Fruit fly (Drosophila melanogaster) whole organism, pupa: Measurements from ENCODE around the gene CG4995.

Experiments
- CG12605 ChIP-seq: fragments of 200-800 bp; sonication (Bioruptor generic); IDR thresholded peaks from 2 replicates; pipeline ENCODE4 v1.3.6; 2022; ENCODE audit warnings: missing biosample characterization, missing genetic modification characterization
- CG8159 ChIP-seq: fragments of 200-800 bp; sonication (Bioruptor generic); optimal IDR thresholded peaks from 3 replicates; lab custom pipeline; 2018; ENCODE audit warnings: missing biosample characterization, mild to moderate bottlenecking, missing genetic modification characterization, moderate library complexity
- CG8301 ChIP-seq: fragments of 200-800 bp; sonication (Bioruptor generic); optimal IDR thresholded peaks from 2 replicates; lab custom pipeline; 2018; ENCODE audit warnings: missing biosample characterization, mild to moderate bottlenecking, missing genetic modification characterization
- Ets98B ChIP-seq: fragments of 200-800 bp; sonication (Bioruptor generic); IDR thresholded peaks from 2 replicates; pipeline ENCODE4 v1.3.6; 2022; ENCODE audit warnings: missing biosample characterization, missing genetic modification characterization
- gl ChIP-seq: fragments of 200-800 bp; sonication (Bioruptor generic); optimal IDR thresholded peaks from 2 replicates; lab custom pipeline; 2018; ENCODE audit warnings: missing biosample characterization, mild to moderate bottlenecking, missing genetic modification characterization

- TF ChIP-seq gl (tag; lab: Kevin White, UChicago) (no peak), CG12605 (GFP tag; lab: Robert Waterston, UW) (no peak), Ets98B (no peak), CG8301 (tag; lab: Kevin White, UChicago) (no peak), CG8159 (no peak)
Measured at dm6 chr2L:10322773-10323487, 654 bp downstream of the CG4995 start, which contains the start of gene CG5381.
